Worm (Caenorhabditis elegans): ENCODE results near the gene gldi-7.

DNA sequence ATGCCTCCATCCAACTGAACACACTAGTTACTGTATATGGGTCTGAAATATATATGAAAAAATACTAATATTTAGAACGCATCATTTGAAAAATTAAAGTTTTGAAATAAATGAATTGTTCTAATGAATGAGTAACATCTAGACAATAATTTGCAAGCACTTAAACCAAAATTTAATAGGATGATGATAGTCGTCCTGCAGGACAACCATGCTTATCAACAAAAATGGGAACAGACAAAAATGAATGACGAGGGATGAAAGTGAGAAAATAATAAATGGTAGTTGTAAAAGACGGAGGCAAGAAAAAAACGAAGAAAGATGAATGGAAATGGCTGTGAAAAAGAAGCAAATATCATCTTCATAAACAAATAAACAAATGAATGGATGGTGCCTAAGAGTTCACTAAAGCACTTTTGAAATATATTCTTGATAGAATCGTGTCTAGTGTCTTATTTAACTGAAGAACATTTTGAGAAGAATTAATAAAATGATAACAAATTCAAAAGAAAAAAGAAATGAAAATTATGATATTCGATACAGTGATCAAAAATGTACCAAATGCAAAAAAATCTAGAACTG lies at the start of gene gldi-7:
- TF ChIP-seq lin-39 (tag; optimal IDR thresholded peaks at IDR 0.05) (no peak), nhr-77 (tag; optimal IDR thresholded peaks at IDR 0.05) (no peak), ama-1 (optimal IDR thresholded peaks at IDR 0.05) (no peak), mep-1 (tag; optimal IDR thresholded peaks at IDR 0.05) (no peak), jun-1 (tag; optimal IDR thresholded peaks at IDR 0.05) (no peak), pha-4 (GFP tag; IDR thresholded peaks at IDR 0.05) (no peak), pha-4 (tag; optimal IDR thresholded peaks at IDR 0.05) (no peak), nhr-6 (tag; optimal IDR thresholded peaks at IDR 0.05) (no peak), php-3 (GFP tag; IDR thresholded peaks at IDR 0.05) (no peak), dmd-8 (GFP tag; IDR thresholded peaks at IDR 0.05) (no peak), dmd-9 (GFP tag; IDR thresholded peaks at IDR 0.05) (no peak), dmd-6 (GFP tag; IDR thresholded peaks at IDR 0.05) (no peak), unc-130 (GFP tag; optimal IDR thresholded peaks at IDR 0.05) (no peak)

Data from whole organism, L4 larva.